Fruit fly (Drosophila melanogaster): ENCODE results near the gene CG45076.

CG45076 gene

DNA sequence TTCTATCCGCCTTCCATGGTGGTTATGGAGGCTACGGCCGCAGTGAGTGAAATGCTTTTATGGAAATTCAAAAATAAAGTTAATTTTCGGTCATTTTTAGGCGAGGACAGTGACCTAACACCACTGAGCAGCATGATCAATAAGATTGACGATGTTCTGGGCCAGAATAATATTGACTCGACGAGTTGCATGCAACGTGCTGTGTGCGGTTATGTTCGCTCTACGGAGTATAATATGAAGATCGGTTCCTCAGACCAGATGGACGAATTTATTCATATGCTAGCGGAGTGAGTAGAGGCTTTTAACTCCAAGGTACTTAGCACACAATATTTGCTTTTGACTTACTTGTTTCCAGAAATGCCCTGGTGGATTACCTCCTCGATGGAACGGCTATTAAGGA, 3.0 kb upstream of the CG45076 start:
- no peak for TF ChIP-seq Pif1A (GFP tag; optimal IDR thresholded peaks at IDR 0.05)
- TF ChIP-seq CG17806 (tag; optimal IDR thresholded peaks at IDR 0.05) = no peak
- TF ChIP-seq CG13204 (GFP tag; optimal IDR thresholded peaks at IDR 0.05) = no peak
- no peak for TF ChIP-seq Snoo (tag; optimal IDR thresholded peaks at IDR 0.05)
- TF ChIP-seq CG34367 (tag; optimal IDR thresholded peaks at IDR 0.05) = no peak

DNA sequence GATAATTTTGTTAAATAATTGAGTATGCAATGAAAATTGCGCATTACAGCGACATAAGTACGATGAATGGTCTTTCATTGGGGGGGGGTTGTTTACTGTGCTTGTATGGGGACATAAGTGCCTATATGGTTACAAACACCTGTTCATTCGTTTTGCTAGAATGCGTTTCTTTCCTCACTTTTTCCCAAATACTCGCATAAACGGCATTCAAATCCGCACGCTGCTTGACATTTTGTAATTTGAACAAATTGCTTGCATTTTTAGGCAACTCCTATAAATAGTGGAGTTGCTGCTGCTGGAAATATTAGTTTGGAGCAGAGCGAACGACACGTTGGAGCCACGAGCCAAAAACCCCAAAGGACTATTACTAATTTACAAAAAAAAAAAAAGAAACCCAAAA, 2.1 kb upstream of the CG45076 start, which contains the start of gene Desi:
TSS of gene Desi (plus strand) at position 301 of the 400 bp plus-strand sequence.
- TF ChIP-seq gl (tag; optimal IDR thresholded peaks at IDR 0.05) = no peak
- TF ChIP-seq CG9948 (tag; optimal IDR thresholded peaks at IDR 0.05) = no peak
- TF ChIP-seq rn (GFP tag; IDR thresholded peaks at IDR 0.05) = no peak
- TF ChIP-seq Ets98B (GFP tag; IDR thresholded peaks at IDR 0.05) = no peak
- TF ChIP-seq Pif1A (GFP tag; optimal IDR thresholded peaks at IDR 0.05) = no peak
- TF ChIP-seq CG14655 (GFP tag; optimal IDR thresholded peaks at IDR 0.05) = no peak
- TF ChIP-seq CG13204 (GFP tag; optimal IDR thresholded peaks at IDR 0.05) = no peak
- no peak for TF ChIP-seq Pif1B (GFP tag; optimal IDR thresholded peaks at IDR 0.05)
- no peak for TF ChIP-seq CG17806 (tag; optimal IDR thresholded peaks at IDR 0.05)

DNA sequence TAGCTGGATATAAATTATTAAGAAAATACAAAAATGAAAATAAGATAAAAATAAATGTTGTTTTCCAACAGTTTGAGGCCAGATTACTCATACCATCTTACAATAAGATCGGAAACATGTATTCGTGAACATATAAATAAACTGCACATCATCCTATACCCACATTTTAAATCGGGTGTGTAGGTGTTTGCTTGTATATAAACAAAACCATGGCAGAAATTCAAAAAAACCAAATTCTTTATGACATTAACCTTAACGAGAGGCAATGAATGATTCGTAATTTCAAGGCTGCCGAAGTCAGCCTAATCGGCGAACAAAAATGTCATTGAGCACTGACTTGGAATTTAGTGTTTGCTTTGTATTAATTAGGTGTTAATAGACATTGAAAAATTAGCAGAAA, 977 bp upstream of the CG45076 start:
- TF ChIP-seq Pif1A (GFP tag; optimal IDR thresholded peaks at IDR 0.05) (no peak), CG14655 (GFP tag; optimal IDR thresholded peaks at IDR 0.05) (no peak), CG9948 (tag; optimal IDR thresholded peaks at IDR 0.05) (no peak), CG32121 (GFP tag; IDR thresholded peaks at IDR 0.05) (no peak), CG13204 (GFP tag; optimal IDR thresholded peaks at IDR 0.05) (no peak), gl (tag; optimal IDR thresholded peaks at IDR 0.05) (no peak), CG34367 (tag; optimal IDR thresholded peaks at IDR 0.05) (no peak), CG17806 (tag; optimal IDR thresholded peaks at IDR 0.05) (no peak), D1 (tag; optimal IDR thresholded peaks at IDR 0.05) (no peak), CG10348 (GFP tag; IDR thresholded peaks at IDR 0.05) (no peak), CG12605 (GFP tag; IDR thresholded peaks at IDR 0.05) (no peak), CG15710 (tag; optimal IDR thresholded peaks at IDR 0.05) (no peak), Pif1B (GFP tag; optimal IDR thresholded peaks at IDR 0.05) (no peak), CG4496 (GFP tag; IDR thresholded peaks at IDR 0.05) (no peak)

DNA sequence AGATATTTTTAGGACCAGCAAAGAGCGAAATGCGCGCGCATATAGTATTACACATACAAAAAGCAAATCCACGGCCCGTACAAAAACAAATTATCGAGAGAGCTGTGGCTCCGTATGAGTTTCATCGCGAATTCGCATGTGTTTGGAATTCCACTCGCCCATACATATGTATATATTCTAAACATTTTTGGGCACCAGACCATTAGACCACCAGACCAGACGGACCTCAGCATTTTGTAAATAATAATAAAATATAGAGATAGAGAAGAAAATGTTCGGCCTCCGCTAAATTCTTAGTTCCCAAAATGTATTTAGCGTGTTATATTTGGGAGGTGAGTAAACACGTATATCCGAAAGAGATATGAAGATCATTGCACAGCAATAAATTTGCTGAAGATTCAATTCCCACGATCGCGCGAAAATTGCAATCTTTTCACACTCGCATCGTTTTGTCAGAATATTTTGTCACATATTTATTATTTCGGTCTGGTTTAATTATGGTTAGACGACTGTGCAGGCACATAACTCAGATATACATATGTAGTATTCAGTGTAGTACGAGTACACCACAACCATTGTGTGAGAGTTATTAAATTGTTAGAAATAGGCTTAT, 1.0 kb downstream of the CG45076 start:
- TF ChIP-seq CG32121 (GFP tag; IDR thresholded peaks at IDR 0.05) (no peak), fd96Ca (GFP tag; IDR thresholded peaks at IDR 0.05) (no peak), CG4496 (GFP tag; IDR thresholded peaks at IDR 0.05) (0 out of 3 replicates have a peak, but pooled peaks have one; percentile 42), Pif1A (GFP tag; optimal IDR thresholded peaks at IDR 0.05) (no peak)

DNA sequence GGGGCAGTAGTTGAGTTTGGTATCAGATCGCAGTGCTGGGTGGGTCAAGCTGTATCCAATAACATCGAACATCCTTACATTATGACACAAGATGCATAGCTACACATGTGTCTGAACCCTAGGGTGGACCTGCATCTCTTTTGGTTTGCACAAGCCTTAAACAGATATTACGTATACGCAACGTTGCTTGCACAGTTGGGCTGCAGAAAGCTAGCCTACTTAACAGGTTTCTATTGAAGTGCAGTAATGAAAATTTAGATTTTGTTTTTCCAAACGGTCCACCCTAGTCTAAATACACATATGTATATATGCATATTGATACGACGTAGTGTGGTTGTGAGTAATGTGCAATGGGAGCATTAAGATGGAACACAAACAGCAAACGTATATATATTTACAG, 1.9 kb downstream of the CG45076 start:
- no peak for TF ChIP-seq CG10348 (GFP tag; IDR thresholded peaks at IDR 0.05)
- TF ChIP-seq CG9948 (tag; optimal IDR thresholded peaks at IDR 0.05) = no peak
- no peak for TF ChIP-seq D1 (tag; optimal IDR thresholded peaks at IDR 0.05)
- TF ChIP-seq gl (tag; optimal IDR thresholded peaks at IDR 0.05) = no peak
- peak; percentile 55; the same call in 1 of the 2 replicates for TF ChIP-seq CG32121 (GFP tag; IDR thresholded peaks at IDR 0.05)
- TF ChIP-seq fd96Ca (GFP tag; IDR thresholded peaks at IDR 0.05) = no peak
- no peak for TF ChIP-seq CG12605 (GFP tag; IDR thresholded peaks at IDR 0.05)
- TF ChIP-seq Pif1B (GFP tag; optimal IDR thresholded peaks at IDR 0.05) = peak; percentile 51
- TF ChIP-seq CG8159 (tag; optimal IDR thresholded peaks at IDR 0.05) = no peak
- no peak for TF ChIP-seq Pif1A (GFP tag; optimal IDR thresholded peaks at IDR 0.05)
- TF ChIP-seq CG4496 (GFP tag; IDR thresholded peaks at IDR 0.05) = peak; percentile 88
- TF ChIP-seq Ets98B (GFP tag; IDR thresholded peaks at IDR 0.05) = peak; percentile 65
- TF ChIP-seq CG8301 (tag; optimal IDR thresholded peaks at IDR 0.05) = no peak
- TF ChIP-seq CG17806 (tag; optimal IDR thresholded peaks at IDR 0.05) = no peak
- no peak for TF ChIP-seq CG15710 (tag; optimal IDR thresholded peaks at IDR 0.05)

DNA sequence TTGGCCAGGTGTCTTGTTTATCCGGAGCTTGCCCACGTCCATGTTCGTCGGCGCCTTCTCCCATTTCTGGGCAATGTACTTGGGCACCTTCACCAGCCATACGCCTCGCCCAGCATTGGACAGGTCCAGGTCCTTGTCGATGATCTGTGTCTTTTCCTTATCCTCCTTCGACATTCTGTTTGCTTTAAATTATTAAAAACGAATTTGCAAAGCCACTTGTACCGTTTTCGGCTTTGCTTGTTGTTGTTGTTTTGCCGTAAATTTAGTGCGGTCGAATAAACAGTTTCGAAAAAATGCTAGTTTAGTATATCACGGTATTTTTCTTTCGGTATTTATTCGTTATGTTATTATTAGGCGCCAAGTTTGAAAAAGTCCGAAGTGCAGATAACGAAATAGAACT, 9.6 kb downstream of the CG45076 start, which contains the start of gene TfIIFbeta:
TSS of gene TfIIFbeta (minus strand) at position 279 of the 400 bp plus-strand sequence.
- TF ChIP-seq Pif1B (GFP tag; optimal IDR thresholded peaks at IDR 0.05) = no peak
- no peak for TF ChIP-seq Ets98B (GFP tag; IDR thresholded peaks at IDR 0.05)
- TF ChIP-seq CG13204 (GFP tag; optimal IDR thresholded peaks at IDR 0.05) = no peak
- TF ChIP-seq D1 (tag; optimal IDR thresholded peaks at IDR 0.05) = no peak

DNA sequence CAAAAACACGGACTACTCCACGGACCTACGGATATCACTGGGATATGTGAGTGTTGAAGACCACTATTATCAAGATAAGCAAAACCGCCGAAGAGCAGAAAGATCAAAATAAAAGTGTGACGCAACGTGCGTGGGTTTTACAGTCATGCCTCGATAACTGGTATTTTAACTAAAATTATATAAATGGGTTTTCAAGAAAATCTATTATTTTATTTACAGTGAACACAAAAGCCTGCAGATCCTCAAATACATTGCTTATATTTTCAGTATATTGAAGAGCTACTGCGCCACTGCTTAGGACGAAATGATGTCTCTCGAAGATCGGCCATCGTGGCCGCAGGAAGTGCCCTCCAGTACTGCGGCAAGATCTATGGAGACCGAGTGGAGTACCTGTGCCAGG, 15.2 kb downstream of the CG45076 start:
- TF ChIP-seq CG13204 (GFP tag; optimal IDR thresholded peaks at IDR 0.05) (no peak), CG4496 (GFP tag; IDR thresholded peaks at IDR 0.05) (peak; percentile 65; the same call in 2 of the 3 replicates), CG12605 (GFP tag; IDR thresholded peaks at IDR 0.05) (no peak), CG15710 (tag; optimal IDR thresholded peaks at IDR 0.05) (no peak), CG34367 (tag; optimal IDR thresholded peaks at IDR 0.05) (no peak), Snoo (tag; optimal IDR thresholded peaks at IDR 0.05) (no peak), CG32121 (GFP tag; IDR thresholded peaks at IDR 0.05) (peak; percentile 62; the same call in 1 of the 2 replicates), gl (tag; optimal IDR thresholded peaks at IDR 0.05) (no peak), CG8301 (tag; optimal IDR thresholded peaks at IDR 0.05) (no peak), Ets98B (GFP tag; IDR thresholded peaks at IDR 0.05) (0 out of 2 replicates have a peak, but pooled peaks have one; percentile 21), CG10348 (GFP tag; IDR thresholded peaks at IDR 0.05) (no peak), Pif1B (GFP tag; optimal IDR thresholded peaks at IDR 0.05) (no peak), D1 (tag; optimal IDR thresholded peaks at IDR 0.05) (no peak)

Measured in whole organism, pupa.